Fruit fly (Drosophila melanogaster) whole organism, prepupa: Measurements from ENCODE around the gene tral.

Experiments used
- Blimp-1 ChIP-seq: fragments of 200-800 bp; sonication (Bioruptor generic); optimal IDR thresholded peaks from 3 replicates; lab custom pipeline; 2017; ENCODE audit warnings: missing biosample characterization, missing genetic modification characterization, mild to moderate bottlenecking, moderate library complexity, missing genetic modification reagents
- CG11294 ChIP-seq: fragments of 200-800 bp; sonication (Bioruptor generic); IDR thresholded peaks from 2 replicates; pipeline ENCODE4 v1.3.6; 2022; ENCODE audit warnings: missing biosample characterization, missing genetic modification characterization
- CG11902 ChIP-seq: fragments of 200-800 bp; sonication (Bioruptor generic); optimal IDR thresholded peaks from 3 replicates; lab custom pipeline; 2016; ENCODE audit warnings: missing biosample characterization, missing genetic modification characterization
- CG15336 ChIP-seq: fragments of 200-800 bp; sonication (Bioruptor generic); IDR thresholded peaks from 2 replicates; pipeline ENCODE4 v1.3.6; 2022; ENCODE audit warnings: missing biosample characterization, missing genetic modification characterization
- CG32006 ChIP-seq: fragments of 200-800 bp; sonication (Bioruptor generic); optimal IDR thresholded peaks from 3 replicates; lab custom pipeline; 2017; ENCODE audit warnings: missing biosample characterization, mild to moderate bottlenecking, missing genetic modification characterization
- CG6163 ChIP-seq: fragments of 200-800 bp; sonication (Bioruptor generic); IDR thresholded peaks from 3 replicates; pipeline ENCODE4 v1.3.6; 2022; ENCODE audit warnings: missing biosample characterization, missing genetic modification characterization
- CG6792 ChIP-seq: fragments of 200-800 bp; sonication (Bioruptor generic); optimal IDR thresholded peaks from 3 replicates; lab custom pipeline; 2016; ENCODE audit warnings: missing biosample characterization, missing genetic modification characterization
- CG8119 ChIP-seq: fragments of 200-800 bp; sonication (Bioruptor generic); IDR thresholded peaks from 3 replicates; pipeline ENCODE4 v1.3.6; 2022; ENCODE audit warnings: missing biosample characterization, missing genetic modification characterization
- CG8632 ChIP-seq: fragments of 200-800 bp; sonication (Bioruptor generic); optimal IDR thresholded peaks from 3 replicates; lab custom pipeline; 2016; ENCODE audit warnings: missing biosample characterization, missing genetic modification characterization
- CG9139 ChIP-seq: fragments of 200-800 bp; sonication (Bioruptor generic); optimal IDR thresholded peaks from 3 replicates; lab custom pipeline; 2017; ENCODE audit warnings: missing biosample characterization, mild to moderate bottlenecking, missing genetic modification characterization
- Eip78C ChIP-seq: fragments of 200-800 bp; sonication (Bioruptor generic); peaks from one replicate; lab custom pipeline; 2016; ENCODE audit warnings: missing biosample characterization, missing genetic modification characterization
- Gug ChIP-seq: fragments of 200-800 bp; sonication (Bioruptor generic); IDR thresholded peaks from 2 replicates; pipeline ENCODE4 v1.3.6; 2022; ENCODE audit warnings: missing biosample characterization, missing genetic modification characterization
- Hr38 ChIP-seq: sonication (Bioruptor generic); optimal IDR thresholded peaks from 2 replicates; lab custom pipeline; 2016; ENCODE audit warnings: missing biosample characterization, missing genetic modification characterization
- Lpt ChIP-seq: fragments of 200-800 bp; sonication (Bioruptor generic); optimal IDR thresholded peaks from 3 replicates; lab custom pipeline; 2016; ENCODE audit warnings: missing biosample characterization, missing genetic modification characterization
- Smox ChIP-seq: fragments of 200-800 bp; sonication (Bioruptor generic); optimal IDR thresholded peaks from 3 replicates; lab custom pipeline; 2016; ENCODE audit warnings: missing biosample characterization, missing genetic modification characterization
- Sox15 ChIP-seq: fragments of 200-800 bp; sonication (Bioruptor generic); optimal IDR thresholded peaks from 3 replicates; lab custom pipeline; 2016; ENCODE audit warnings: missing biosample characterization, missing genetic modification characterization
- acj6 ChIP-seq: fragments of 200-800 bp; sonication (Bioruptor generic); optimal IDR thresholded peaks from 3 replicates; lab custom pipeline; 2016; ENCODE audit warnings: missing biosample characterization, missing genetic modification characterization
- cyc ChIP-seq: fragments of 200-800 bp; sonication (Bioruptor generic); optimal IDR thresholded peaks from 3 replicates; lab custom pipeline; 2016; ENCODE audit warnings: missing biosample characterization, missing genetic modification characterization
- dsx ChIP-seq: fragments of 200-800 bp; optimal IDR thresholded peaks from 3 replicates; lab custom pipeline; 2019; ENCODE audit warnings: missing biosample characterization, mild to moderate bottlenecking, missing genetic modification characterization, moderate library complexity; ENCODE audit not compliant: poor library complexity, severe bottlenecking
- eg ChIP-seq: fragments of 200-800 bp; sonication (Bioruptor generic); IDR thresholded peaks from 3 replicates; pipeline ENCODE4 v1.3.6; 2022; ENCODE audit warnings: missing biosample characterization, missing genetic modification characterization
- fd85E ChIP-seq: fragments of 200-800 bp; sonication (Bioruptor generic); optimal IDR thresholded peaks from 3 replicates; lab custom pipeline; 2016; ENCODE audit warnings: missing biosample characterization, missing genetic modification characterization
- fkh ChIP-seq: fragments of 200-800 bp; sonication (Bioruptor generic); optimal IDR thresholded peaks from 3 replicates; lab custom pipeline; 2017; ENCODE audit warnings: missing biosample characterization, mild to moderate bottlenecking, missing genetic modification characterization, moderate library complexity
- pdm3 ChIP-seq: fragments of 200-800 bp; sonication (Bioruptor generic); optimal IDR thresholded peaks from 3 replicates; lab custom pipeline; 2016; ENCODE audit warnings: missing biosample characterization, missing genetic modification characterization
- ss ChIP-seq, 2 experiments: fragments of 200-800 bp; sonication (Bioruptor generic); optimal IDR thresholded peaks; 2 replicates in 1 of 2; 3 replicates in 1 of 2; lab custom pipeline; 2017 to 2018; ENCODE audit warnings: mild to moderate bottlenecking in 2 of 2, missing biosample characterization in 2 of 2, missing genetic modification characterization in 2 of 2, moderate library complexity in 1 of 2
- vri ChIP-seq: fragments of 200-800 bp; sonication (Bioruptor generic); optimal IDR thresholded peaks from 3 replicates; lab custom pipeline; 2016; ENCODE audit warnings: missing biosample characterization, mild to moderate bottlenecking, missing genetic modification characterization

The tral gene

dm6 chr3L:12564284-12564683 is 49.4 kb downstream of the tral start:
- TF ChIP-seq fkh (GFP tag; lab: Kevin White, UChicago), result no peak
- no peak for TF ChIP-seq acj6 (GFP tag; lab: Kevin White, UChicago)
- TF ChIP-seq cyc (GFP tag; lab: Kevin White, UChicago), result no peak
- TF ChIP-seq eg (GFP tag; lab: Robert Waterston, UW), result no peak
- TF ChIP-seq CG8632 (GFP tag; lab: Kevin White, UChicago), result no peak

dm6 chr3L:12564979-12565378 is 50.1 kb downstream of the tral start:
- TF ChIP-seq eg (GFP tag; lab: Robert Waterston, UW), result peak; percentile 41; the same call in 1 of the 3 replicates
- TF ChIP-seq ss (GFP tag; optimal IDR thresholded peaks at IDR 0.05; lab: Kevin White, UChicago), result no peak
- no peak for TF ChIP-seq CG8119 (GFP tag; lab: Robert Waterston, UW)
- no peak for TF ChIP-seq CG6163 (GFP tag; lab: Robert Waterston, UW)
- no peak for TF ChIP-seq CG11902
- no peak for TF ChIP-seq CG6792 (GFP tag; lab: Kevin White, UChicago)

- TF ChIP-seq CG11294 (no peak), vri (no peak), CG15336 (GFP tag; lab: Robert Waterston, UW) (no peak), pdm3 (GFP tag; lab: Kevin White, UChicago) (no peak), CG9139 (GFP tag; lab: Kevin White, UChicago) (no peak)
Measured at dm6 chr3L:12565422-12565821, 50.6 kb downstream of the tral start.

dm6 chr3L:12566065-12566730 is 51.3 kb downstream of the tral start:
- TF ChIP-seq Lpt, result no peak
- no peak for TF ChIP-seq CG6792 (GFP tag; lab: Kevin White, UChicago)
- TF ChIP-seq dsx, result no peak
- TF ChIP-seq Eip78C (GFP tag; lab: Kevin White, UChicago), result no peak
- TF ChIP-seq Gug, result no peak
- no peak for TF ChIP-seq Blimp-1 (GFP tag; lab: Kevin White, UChicago)
- TF ChIP-seq pdm3 (GFP tag; lab: Kevin White, UChicago), result no peak
- TF ChIP-seq fd85E (GFP tag; lab: Kevin White, UChicago), result no peak
- TF ChIP-seq CG32006 (GFP tag; lab: Kevin White, UChicago), result no peak
- TF ChIP-seq Sox15 (GFP tag; lab: Kevin White, UChicago), result no peak
- no peak for TF ChIP-seq Smox (GFP tag; lab: Kevin White, UChicago)
- no peak for TF ChIP-seq Hr38 (GFP tag; lab: Kevin White, UChicago)
